Fruit fly (Drosophila melanogaster): ENCODE results near the gene CG15286.

Gene CG15286

dm6 chr2L:14366590-14367273, 28.7 kb downstream of the CG15286 start:
- TF ChIP-seq D1 (tag; optimal IDR thresholded peaks at IDR 0.05) (no peak), Pif1B (GFP tag; optimal IDR thresholded peaks at IDR 0.05) (peak; percentile 2), CG17806 (tag; optimal IDR thresholded peaks at IDR 0.05) (peak; percentile 33), EcR (GFP tag; optimal IDR thresholded peaks at IDR 0.05) (no peak), CG14655 (GFP tag; optimal IDR thresholded peaks at IDR 0.05) (peak; percentile 39), CG8301 (tag; optimal IDR thresholded peaks at IDR 0.05) (peak; percentile 26), fd96Ca (GFP tag; IDR thresholded peaks at IDR 0.05) (peak; percentile 28; the same call in 1 of the 3 replicates), Pif1A (GFP tag; optimal IDR thresholded peaks at IDR 0.05) (peak; percentile 7), CG15710 (tag; optimal IDR thresholded peaks at IDR 0.05) (peak; percentile 33), CG8159 (tag; optimal IDR thresholded peaks at IDR 0.05) (no peak), CG9948 (tag; optimal IDR thresholded peaks at IDR 0.05) (peak; percentile 43), Ets98B (GFP tag; IDR thresholded peaks at IDR 0.05) (peak; percentile 12), CG34367 (tag; optimal IDR thresholded peaks at IDR 0.05) (peak; percentile 22), CG32121 (GFP tag; IDR thresholded peaks at IDR 0.05) (peak; percentile 46; the same call in 1 of the 2 replicates), CG10348 (GFP tag; IDR thresholded peaks at IDR 0.05) (0 out of 2 replicates have a peak, but pooled peaks have one; percentile 31), rn (GFP tag; IDR thresholded peaks at IDR 0.05) (no peak)

dm6 chr2L:14367274-14367669, 29.2 kb downstream of the CG15286 start:
- TF ChIP-seq fd96Ca (GFP tag; IDR thresholded peaks at IDR 0.05) (no peak), Pif1B (GFP tag; optimal IDR thresholded peaks at IDR 0.05) (peak; percentile 80), Snoo (tag; optimal IDR thresholded peaks at IDR 0.05) (peak; percentile 63), CG34367 (tag; optimal IDR thresholded peaks at IDR 0.05) (peak; percentile 60), CG13204 (GFP tag; optimal IDR thresholded peaks at IDR 0.05) (peak; percentile 20), D1 (tag; optimal IDR thresholded peaks at IDR 0.05) (peak; percentile 25), rn (GFP tag; IDR thresholded peaks at IDR 0.05) (0 out of 2 replicates have a peak, but pooled peaks have one; percentile 30), CG8301 (tag; optimal IDR thresholded peaks at IDR 0.05) (peak; percentile 85), Pif1A (GFP tag; optimal IDR thresholded peaks at IDR 0.05) (peak; percentile 37), CG14655 (GFP tag; optimal IDR thresholded peaks at IDR 0.05) (peak; percentile 91), CG10348 (GFP tag; IDR thresholded peaks at IDR 0.05) (0 out of 2 replicates have a peak, but pooled peaks have one; percentile 6), CG32121 (GFP tag; IDR thresholded peaks at IDR 0.05) (peak; percentile 55), gl (tag; optimal IDR thresholded peaks at IDR 0.05) (no peak), CG8159 (tag; optimal IDR thresholded peaks at IDR 0.05) (peak; percentile 80), Ets98B (GFP tag; IDR thresholded peaks at IDR 0.05) (no peak; the same call in 1 of the 2 replicates), CG17806 (tag; optimal IDR thresholded peaks at IDR 0.05) (peak; percentile 69), CG15710 (tag; optimal IDR thresholded peaks at IDR 0.05) (no peak), CG12605 (GFP tag; IDR thresholded peaks at IDR 0.05) (no peak), EcR (GFP tag; optimal IDR thresholded peaks at IDR 0.05) (no peak), CG9948 (tag; optimal IDR thresholded peaks at IDR 0.05) (peak; percentile 75), CG4496 (GFP tag; IDR thresholded peaks at IDR 0.05) (peak; percentile 72)

- TF ChIP-seq CG14655 (GFP tag; optimal IDR thresholded peaks at IDR 0.05) = no peak
- no peak for TF ChIP-seq CG8301 (tag; optimal IDR thresholded peaks at IDR 0.05)
- TF ChIP-seq CG4496 (GFP tag; IDR thresholded peaks at IDR 0.05) = no peak
- TF ChIP-seq Snoo (tag; optimal IDR thresholded peaks at IDR 0.05) = no peak
- no peak for TF ChIP-seq CG34367 (tag; optimal IDR thresholded peaks at IDR 0.05)
- no peak for TF ChIP-seq D1 (tag; optimal IDR thresholded peaks at IDR 0.05)
- TF ChIP-seq CG17806 (tag; optimal IDR thresholded peaks at IDR 0.05) = no peak
- no peak for TF ChIP-seq CG12605 (GFP tag; IDR thresholded peaks at IDR 0.05)
- no peak for TF ChIP-seq CG15710 (tag; optimal IDR thresholded peaks at IDR 0.05)
- no peak for TF ChIP-seq CG9948 (tag; optimal IDR thresholded peaks at IDR 0.05)
- no peak for TF ChIP-seq fd96Ca (GFP tag; IDR thresholded peaks at IDR 0.05)
- no peak for TF ChIP-seq CG32121 (GFP tag; IDR thresholded peaks at IDR 0.05)
- no peak for TF ChIP-seq Pif1B (GFP tag; optimal IDR thresholded peaks at IDR 0.05)
These were observed 30.8 kb downstream of the CG15286 start for dm6 chr2L:14368833-14369232.

dm6 chr2L:14369933-14370776, 32.1 kb downstream of the CG15286 start:
- TF ChIP-seq D1 (tag; optimal IDR thresholded peaks at IDR 0.05) (peak; percentile 66), Pif1A (GFP tag; optimal IDR thresholded peaks at IDR 0.05) (peak; percentile 98), Pif1B (GFP tag; optimal IDR thresholded peaks at IDR 0.05) (peak; percentile 60), EcR (GFP tag; optimal IDR thresholded peaks at IDR 0.05) (no peak), gl (tag; optimal IDR thresholded peaks at IDR 0.05) (peak; percentile 91), CG10348 (GFP tag; IDR thresholded peaks at IDR 0.05) (no peak; the same call in 1 of the 2 replicates), CG17806 (tag; optimal IDR thresholded peaks at IDR 0.05) (peak; percentile 94), Ets98B (GFP tag; IDR thresholded peaks at IDR 0.05) (peak; percentile 97), CG8301 (tag; optimal IDR thresholded peaks at IDR 0.05) (peak; percentile 96), CG34367 (tag; optimal IDR thresholded peaks at IDR 0.05) (peak; percentile 93), Snoo (tag; optimal IDR thresholded peaks at IDR 0.05) (peak; percentile 94), CG8159 (tag; optimal IDR thresholded peaks at IDR 0.05) (peak; percentile 93), CG9948 (tag; optimal IDR thresholded peaks at IDR 0.05) (peak; percentile 94), CG12605 (GFP tag; IDR thresholded peaks at IDR 0.05) (peak; percentile 96), CG14655 (GFP tag; optimal IDR thresholded peaks at IDR 0.05) (peak; percentile 96), CG32121 (GFP tag; IDR thresholded peaks at IDR 0.05) (peak; percentile 97), CG4496 (GFP tag; IDR thresholded peaks at IDR 0.05) (peak; percentile 97), rn (GFP tag; IDR thresholded peaks at IDR 0.05) (peak; percentile 90), CG13204 (GFP tag; optimal IDR thresholded peaks at IDR 0.05) (peak; percentile 79), fd96Ca (GFP tag; IDR thresholded peaks at IDR 0.05) (peak; percentile 98), CG15710 (tag; optimal IDR thresholded peaks at IDR 0.05) (peak; percentile 90)
